Worm (Caenorhabditis elegans) whole organism, L4 larva: ENCODE measurements around the gene tbx-33.
A peak's percentile ranks its signal among the peaks of the same experiment; 100 is the strongest.

Source experiments
- Y5F2A.4 ChIP-seq: fragments of 200-800 bp; sonication (Bioruptor generic); optimal IDR thresholded peaks from 2 replicates; lab custom pipeline; 2018; ENCODE audit warnings: mild to moderate bottlenecking, missing genetic modification characterization, missing compliant biosample characterization
- ZK546.5 ChIP-seq, 2 experiments: sonication (generic microtip); optimal IDR thresholded peaks; 2 replicates each; lab custom pipeline; 2017; ENCODE audit warnings: missing biosample characterization in 2 of 2, missing genetic modification characterization in 2 of 2
- aly-2 ChIP-seq: sonication (generic microtip); optimal IDR thresholded peaks from 2 replicates; lab custom pipeline; 2018; ENCODE audit warnings: missing biosample characterization, missing genetic modification characterization
- ama-1 ChIP-seq: fragments of 150-350 bp; optimal IDR thresholded peaks from 2 replicates; lab custom pipeline; 2014; ENCODE audit warnings: inconsistent platforms, mixed read lengths
- dve-1 ChIP-seq: sonication (generic microtip); optimal IDR thresholded peaks from 2 replicates; lab custom pipeline; 2017; ENCODE audit warnings: antibody characterized with exemption, mild to moderate bottlenecking, missing genetic modification characterization, missing compliant biosample characterization; ENCODE audit not compliant: insufficient read depth
- lin-29 ChIP-seq: fragments of 200-800 bp; sonication (Bioruptor generic); IDR thresholded peaks from 2 replicates; pipeline ENCODE4 v1.3.6; 2022; ENCODE audit warnings: missing genetic modification reagents, missing genetic modification characterization, missing compliant biosample characterization
- lsy-2 ChIP-seq, 2 experiments: fragments of 150-350 bp in 1 of 2; sonication (generic microtip) in 1 of 2; optimal IDR thresholded peaks; 2 replicates each; lab custom pipeline; 2014 to 2017; ENCODE audit warnings: missing biosample characterization in 2 of 2, missing genetic modification characterization in 2 of 2
- unc-39 ChIP-seq: sonication (generic microtip); optimal IDR thresholded peaks from 2 replicates; lab custom pipeline; 2017; ENCODE audit warnings: missing biosample characterization, missing genetic modification characterization
- zag-1 ChIP-seq: fragments of 150-350 bp; optimal IDR thresholded peaks from 2 replicates; lab custom pipeline; 2014; ENCODE audit warnings: missing biosample characterization, missing genetic modification characterization

ce11 chrIII:11657185-11657817 is 20.7 kb upstream of the tbx-33 start, which contains the start of gene crh-1:
- TF ChIP-seq zag-1 (tag; lab: Kevin White, UChicago) (no peak), aly-2 (tag; lab: Kevin White, UChicago) (no peak), ZK546.5 (tag; optimal IDR thresholded peaks at IDR 0.05; lab: Kevin White, UChicago) (no peak), Y5F2A.4 (GFP tag; lab: Kevin White, UChicago) (no peak), lsy-2 (tag; optimal IDR thresholded peaks at IDR 0.05; lab: Kevin White, UChicago) (peak in 1 of 2 experiments; percentile 85), dve-1 (peak; percentile 83), unc-39 (tag; lab: Kevin White, UChicago) (no peak), lin-29 (GFP tag; lab: Robert Waterston, UW) (no peak), ama-1 (lab: Kevin White, UChicago) (no peak)
